Fruit fly (Drosophila melanogaster): Measurements from ENCODE around the gene neb.

DNA sequence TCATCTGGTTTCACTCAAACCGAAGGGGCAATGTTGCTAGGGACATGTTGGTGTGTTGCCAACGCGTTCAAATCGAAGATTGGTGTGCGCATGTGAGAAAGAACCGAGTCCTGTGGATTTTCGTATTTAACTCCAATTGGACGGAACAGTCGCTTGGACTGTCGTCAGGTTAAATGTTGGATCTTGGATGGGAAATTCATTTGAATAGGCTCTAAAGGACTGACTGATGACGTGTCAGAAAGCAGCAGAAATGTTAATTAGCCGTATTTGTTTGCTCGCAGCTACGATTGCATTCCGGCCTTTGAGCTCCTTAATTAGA is 45.6 kb downstream of the neb start:
- TF ChIP-seq CG17806 (tag; optimal IDR thresholded peaks at IDR 0.05) (no peak), rn (GFP tag; IDR thresholded peaks at IDR 0.05) (no peak), CG8301 (tag; optimal IDR thresholded peaks at IDR 0.05) (no peak)
